Worm (Caenorhabditis elegans) whole organism, L2 larva: Measurements from ENCODE around the gene idpp-12.

Experiments used
- ama-1 ChIP-seq: fragments of 150-350 bp; optimal IDR thresholded peaks from 2 replicates; lab custom pipeline; 2018; ENCODE audit warnings: inconsistent platforms
- blmp-1 ChIP-seq: sonication (generic microtip); optimal IDR thresholded peaks from 2 replicates; lab custom pipeline; 2017; ENCODE audit warnings: missing genetic modification characterization, mild to moderate bottlenecking, missing compliant biosample characterization, antibody characterized with exemption, moderate library complexity; ENCODE audit not compliant: insufficient read depth
- elt-1 ChIP-seq: fragments of 150-350 bp; optimal IDR thresholded peaks from 2 replicates; lab custom pipeline; 2014; ENCODE audit warnings: missing biosample characterization, missing genetic modification characterization
- lsy-2 ChIP-seq, 2 experiments: fragments of 150-350 bp in 1 of 2; sonication (generic microtip) in 1 of 2; optimal IDR thresholded peaks; 2 replicates each; lab custom pipeline; 2014 to 2017; ENCODE audit warnings: missing biosample characterization in 2 of 2, missing genetic modification characterization in 2 of 2
- mbf-1 ChIP-seq: sonication (generic microtip); optimal IDR thresholded peaks from 2 replicates; lab custom pipeline; 2017; ENCODE audit warnings: missing biosample characterization, missing genetic modification characterization
- nhr-11 ChIP-seq: fragments of 150-350 bp; optimal IDR thresholded peaks from 2 replicates; lab custom pipeline; 2014; ENCODE audit warnings: missing biosample characterization, missing genetic modification characterization
- nhr-12 ChIP-seq: fragments of 150-350 bp; optimal IDR thresholded peaks from 2 replicates; lab custom pipeline; 2014; ENCODE audit warnings: missing biosample characterization, missing genetic modification characterization
- sem-4 ChIP-seq: fragments of 150-350 bp; optimal IDR thresholded peaks from 2 replicates; lab custom pipeline; 2014; ENCODE audit warnings: missing biosample characterization, missing genetic modification reagents, missing genetic modification characterization
- ztf-11 ChIP-seq: sonication (generic microtip); optimal IDR thresholded peaks from 2 replicates; lab custom pipeline; 2017; ENCODE audit warnings: missing biosample characterization, missing genetic modification characterization

DNA sequence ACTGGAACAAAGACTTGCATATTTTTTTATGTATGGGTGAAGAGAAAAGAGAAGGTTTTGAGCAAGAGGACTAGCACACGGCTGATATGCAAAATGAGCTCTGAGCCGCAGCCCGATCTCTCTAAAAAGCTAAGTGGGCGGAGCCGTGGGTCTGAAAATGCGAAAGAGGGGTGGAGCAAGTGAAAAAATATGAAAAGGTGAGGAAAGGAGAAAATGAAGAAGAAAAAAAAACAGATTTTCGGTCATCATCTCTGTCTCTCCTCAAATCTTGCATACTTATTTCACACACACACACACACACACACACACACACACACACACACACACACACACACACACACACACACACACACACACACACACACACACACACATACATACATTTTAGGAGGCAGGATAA lies 49.3 kb upstream of the idpp-12 start, which contains the start of gene dmd-9:
- no peak for TF ChIP-seq lsy-2 (tag; optimal IDR thresholded peaks at IDR 0.05; lab: Kevin White, UChicago)
- no peak for TF ChIP-seq ama-1 (lab: Kevin White, UChicago)
- TF ChIP-seq nhr-12 (tag; lab: Kevin White, UChicago), result no peak
- TF ChIP-seq sem-4 (tag; lab: Kevin White, UChicago), result no peak
- no peak for TF ChIP-seq blmp-1 (tag; lab: Kevin White, UChicago)
- TF ChIP-seq nhr-11, result no peak
- TF ChIP-seq elt-1 (tag; lab: Kevin White, UChicago), result no peak
- no peak for TF ChIP-seq ztf-11 (tag; lab: Kevin White, UChicago)
- no peak for TF ChIP-seq mbf-1
